Worm (Caenorhabditis elegans) whole organism, L4/young adult: Measurements from ENCODE around the gene F01G10.10.

Experiments
- W03F9.2 ChIP-seq: fragments of 150-350 bp; optimal IDR thresholded peaks from 2 replicates; lab custom pipeline; 2014; ENCODE audit warnings: missing biosample characterization, missing genetic modification characterization
- dao-5 ChIP-seq: sonication (generic microtip); optimal IDR thresholded peaks from 2 replicates; lab custom pipeline; 2016; ENCODE audit warnings: missing genotype, missing genetic modification characterization, moderate library complexity, missing compliant biosample characterization

- TF ChIP-seq dao-5 (tag; lab: Kevin White, UChicago): no peak
- TF ChIP-seq W03F9.2: no peak
These were observed 23.8 kb upstream of the F01G10.10 start, which contains the start of gene C24F3.2 for ce11 chrIV:10222122-10222589.
